Fruit fly (Drosophila melanogaster): ENCODE results near the gene Parg.

DNA sequence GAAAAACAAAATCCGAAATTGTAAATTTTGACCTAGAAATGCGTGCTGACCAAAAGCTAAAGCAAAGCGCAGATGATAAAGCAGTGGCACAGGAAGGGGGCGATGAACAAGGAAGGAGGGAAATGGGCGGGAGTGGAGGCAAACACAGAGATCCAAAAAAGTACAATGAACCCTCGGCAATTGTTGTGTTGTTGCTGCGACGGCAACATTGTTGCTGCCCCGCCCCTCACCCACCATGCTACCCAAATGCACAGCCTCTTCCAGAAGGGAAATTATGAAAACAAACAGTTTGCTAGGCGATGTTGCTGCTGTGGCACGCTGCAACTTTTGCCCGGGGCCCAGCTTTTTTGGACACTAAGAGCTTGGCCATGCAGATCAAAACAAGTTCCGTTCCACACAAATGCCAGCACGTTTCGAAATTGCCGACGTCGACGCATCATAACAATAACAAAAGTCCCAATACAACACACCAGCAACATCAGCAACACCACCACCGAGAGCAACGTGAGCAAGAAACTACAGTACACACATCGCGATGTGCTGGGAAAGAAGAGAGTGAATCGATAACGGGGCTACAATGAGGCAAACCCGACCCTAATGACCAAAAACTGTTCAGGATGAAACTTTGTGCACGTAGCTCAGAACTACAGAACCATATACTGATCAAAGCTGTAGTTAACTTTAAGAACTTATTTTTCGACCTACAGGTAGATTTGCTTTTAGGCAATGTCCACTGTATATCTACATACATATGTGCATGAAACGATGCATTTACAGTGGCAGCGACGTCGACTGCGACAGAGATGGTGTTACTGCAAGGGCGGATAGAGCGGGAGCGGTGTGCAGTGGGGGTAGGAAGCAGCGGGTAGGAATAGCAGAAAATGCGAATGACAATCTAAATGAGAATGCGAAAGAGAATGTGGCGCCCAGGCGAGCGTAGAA, 15.4 kb upstream of the Parg start:
- no peak for TF ChIP-seq CG8478 (optimal IDR thresholded peaks at IDR 0.05)
- TF ChIP-seq CTCF (optimal IDR thresholded peaks at IDR 0.05) = no peak

All from S2 (cell line).